Fruit fly (Drosophila melanogaster) whole organism, embryonic: ENCODE data around the gene CG31910.

Experiments used
- BtbVII ChIP-seq: fragments of 200-800 bp; sonication (Bioruptor generic); optimal IDR thresholded peaks from 3 replicates; lab custom pipeline; 2017; ENCODE audit warnings: missing biosample characterization, mild to moderate bottlenecking, missing genetic modification characterization
- CG10431 ChIP-seq: fragments of 200-800 bp; sonication (Bioruptor generic); optimal IDR thresholded peaks from 3 replicates; lab custom pipeline; 2018; ENCODE audit warnings: missing biosample characterization, mild to moderate bottlenecking, missing genetic modification characterization
- CG10462 ChIP-seq: fragments of 200-800 bp; sonication (Bioruptor generic); optimal IDR thresholded peaks from 2 replicates; lab custom pipeline; 2016; ENCODE audit warnings: missing biosample characterization, missing genetic modification characterization
- CG12744 ChIP-seq: fragments of 200-800 bp; sonication (Bioruptor generic); optimal IDR thresholded peaks from 2 replicates; lab custom pipeline; 2016; ENCODE audit warnings: missing biosample characterization, missing genetic modification characterization
- CG14441 ChIP-seq: fragments of 200-800 bp; sonication (Bioruptor generic); IDR thresholded peaks from 2 replicates; pipeline ENCODE4 v1.3.6; 2022; ENCODE audit warnings: missing biosample characterization, missing genetic modification characterization
- CG17385 ChIP-seq: fragments of 200-800 bp; sonication (Bioruptor generic); optimal IDR thresholded peaks from 3 replicates; lab custom pipeline; 2018; ENCODE audit warnings: missing biosample characterization, mild to moderate bottlenecking, missing genetic modification characterization
- CG2199 ChIP-seq: fragments of 200-800 bp; sonication (Bioruptor generic); IDR thresholded peaks from 3 replicates; pipeline ENCODE4 v1.3.6; 2022; ENCODE audit warnings: missing biosample characterization, missing genetic modification characterization
- CG32767 ChIP-seq: fragments of 200-800 bp; sonication (Bioruptor generic); IDR thresholded peaks from 2 replicates; pipeline ENCODE4 v1.3.6; 2022; ENCODE audit warnings: missing biosample characterization, missing genetic modification characterization
- CG4360 ChIP-seq: fragments of 200-800 bp; sonication (Bioruptor generic); IDR thresholded peaks from 2 replicates; pipeline ENCODE4 v1.3.6; 2022; ENCODE audit warnings: missing biosample characterization, missing genetic modification characterization
- CG6854 ChIP-seq: fragments of 200-800 bp; sonication (Bioruptor generic); optimal IDR thresholded peaks from 3 replicates; lab custom pipeline; 2017; ENCODE audit warnings: missing biosample characterization, mild to moderate bottlenecking, missing genetic modification characterization
- CG7271 ChIP-seq: fragments of 200-800 bp; sonication (Bioruptor generic); optimal IDR thresholded peaks from 2 replicates; lab custom pipeline; 2018; ENCODE audit warnings: missing biosample characterization, mild to moderate bottlenecking, missing genetic modification characterization, moderate library complexity
- CG7839 ChIP-seq: fragments of 200-800 bp; sonication (Bioruptor generic); optimal IDR thresholded peaks from 3 replicates; lab custom pipeline; 2018; ENCODE audit warnings: missing biosample characterization, mild to moderate bottlenecking, missing genetic modification characterization, moderate library complexity
- CG8944 ChIP-seq: fragments of 200-800 bp; sonication (Bioruptor generic); optimal IDR thresholded peaks from 3 replicates; lab custom pipeline; 2016; ENCODE audit warnings: missing biosample characterization, missing genetic modification characterization
- CTCF ChIP-seq: fragments of 200-800 bp; sonication (Bioruptor generic); optimal IDR thresholded peaks from 2 replicates; lab custom pipeline; 2017; ENCODE audit warnings: missing biosample characterization, mild to moderate bottlenecking, missing genetic modification characterization, moderate library complexity
- Chrac-16 ChIP-seq: fragments of 200-800 bp; sonication (Bioruptor generic); optimal IDR thresholded peaks from 3 replicates; lab custom pipeline; 2016; ENCODE audit warnings: missing biosample characterization, missing genetic modification characterization
- D ChIP-seq, 2 experiments: fragments of 200-800 bp in 1 of 2; fragments of >200 bp in 1 of 2; sonication (Bioruptor generic) in 1 of 2; optimal IDR thresholded peaks; 2 replicates in 1 of 2; 3 replicates in 1 of 2; lab custom pipeline; 2017; ENCODE audit warnings: mild to moderate bottlenecking in 1 of 2, missing biosample characterization in 1 of 2, missing genetic modification characterization in 1 of 2, missing genetic modification reagents in 1 of 2
- Dll ChIP-seq: fragments of 200-800 bp; sonication (Bioruptor generic); IDR thresholded peaks from 4 replicates; pipeline ENCODE4 v1.3.6; 2022; ENCODE audit warnings: missing biosample characterization, missing genetic modification characterization; ENCODE audit not compliant: partially characterized antibody
- Doc2 ChIP-seq: fragments of 200-800 bp; sonication (Bioruptor generic); IDR thresholded peaks from 2 replicates; pipeline ENCODE4 v1.3.6; 2022; ENCODE audit warnings: missing biosample characterization, missing genetic modification characterization
- E2f1 ChIP-seq: fragments of 200-800 bp; sonication (Bioruptor generic); IDR thresholded peaks from 2 replicates; pipeline ENCODE4 v1.3.6; 2022; ENCODE audit warnings: missing biosample characterization, missing genetic modification characterization
- Hr3 ChIP-seq: fragments of 200-800 bp; sonication (Bioruptor generic); optimal IDR thresholded peaks from 3 replicates; lab custom pipeline; 2016; ENCODE audit warnings: missing biosample characterization, missing genetic modification characterization
- Hr78 ChIP-seq, 2 experiments: fragments of 200-800 bp in 1 of 2; fragments of >200 bp in 1 of 2; sonication (Bioruptor generic) in 1 of 2; optimal IDR thresholded peaks; 2 replicates each; lab custom pipeline; 2017 to 2019; ENCODE audit warnings: missing biosample characterization in 2 of 2, missing genetic modification characterization in 2 of 2, mild to moderate bottlenecking in 1 of 2, moderate library complexity in 1 of 2
- Lhr ChIP-seq: fragments of 200-800 bp; sonication (Bioruptor generic); optimal IDR thresholded peaks from 3 replicates; lab custom pipeline; 2017; ENCODE audit warnings: mild to moderate bottlenecking, missing biosample characterization, missing genetic modification reagents, missing genetic modification characterization
- Med ChIP-seq: fragments of 200-800 bp; sonication (Bioruptor generic); peaks from one replicate; lab custom pipeline; 2016; ENCODE audit warnings: missing biosample characterization, missing genetic modification characterization, mild to moderate bottlenecking, inconsistent platforms, moderate library complexity
- Meics ChIP-seq: fragments of 200-800 bp; sonication (Bioruptor generic); optimal IDR thresholded peaks from 2 replicates; lab custom pipeline; 2017; ENCODE audit warnings: missing biosample characterization, mild to moderate bottlenecking, missing genetic modification characterization
- Mrtf ChIP-seq: fragments of 200-800 bp; sonication (Bioruptor generic); IDR thresholded peaks from 3 replicates; pipeline ENCODE4 v1.3.6; 2022; ENCODE audit warnings: missing biosample characterization, missing genetic modification characterization
- NK7.1 ChIP-seq: fragments of 200-800 bp; sonication (Bioruptor generic); optimal IDR thresholded peaks from 3 replicates; lab custom pipeline; 2016; ENCODE audit warnings: missing biosample characterization, missing genetic modification characterization
- Neu2 ChIP-seq: fragments of 200-800 bp; sonication (Bioruptor generic); optimal IDR thresholded peaks from 3 replicates; lab custom pipeline; 2016; ENCODE audit warnings: missing biosample characterization, missing genetic modification characterization, borderline replicate concordance
- Ptx1 ChIP-seq: fragments of 200-800 bp; sonication (Bioruptor generic); IDR thresholded peaks from 2 replicates; pipeline ENCODE4 v1.3.6; 2022; ENCODE audit warnings: missing biosample characterization, missing genetic modification characterization
- Side ChIP-seq: fragments of 200-800 bp; sonication (Bioruptor generic); optimal IDR thresholded peaks from 2 replicates; lab custom pipeline; 2016; ENCODE audit warnings: missing biosample characterization, missing genetic modification characterization
- YL-1 ChIP-seq: fragments of 200-800 bp; sonication (Bioruptor generic); optimal IDR thresholded peaks from 3 replicates; lab custom pipeline; 2017; ENCODE audit warnings: missing biosample characterization, mild to moderate bottlenecking, missing genetic modification characterization
- ac ChIP-seq: fragments of 200-800 bp; sonication (Bioruptor generic); optimal IDR thresholded peaks from 3 replicates; lab custom pipeline; 2017; ENCODE audit warnings: missing biosample characterization, mild to moderate bottlenecking, missing genetic modification characterization
- caup ChIP-seq: fragments of 200-800 bp; sonication (Bioruptor generic); optimal IDR thresholded peaks from 3 replicates; lab custom pipeline; 2017; ENCODE audit warnings: missing biosample characterization, mild to moderate bottlenecking, missing genetic modification characterization, moderate library complexity; ENCODE audit not compliant: severe bottlenecking
- cg ChIP-seq: fragments of 200-800 bp; sonication (Bioruptor generic); optimal IDR thresholded peaks from 3 replicates; lab custom pipeline; 2019; ENCODE audit warnings: missing biosample characterization, mild to moderate bottlenecking, missing genetic modification characterization, moderate library complexity
- chn ChIP-seq: fragments of 200-800 bp; sonication (Bioruptor generic); optimal IDR thresholded peaks from 2 replicates; lab custom pipeline; 2016; ENCODE audit warnings: missing biosample characterization, missing genetic modification characterization
- dati ChIP-seq: fragments of 200-800 bp; sonication (Bioruptor generic); IDR thresholded peaks from 2 replicates; pipeline ENCODE4 v1.3.6; 2022; ENCODE audit warnings: missing biosample characterization, missing genetic modification characterization
- ewg ChIP-seq: fragments of 200-800 bp; sonication (Bioruptor generic); optimal IDR thresholded peaks from 3 replicates; lab custom pipeline; 2017; ENCODE audit warnings: mild to moderate bottlenecking, missing biosample characterization, missing genetic modification reagents, missing genetic modification characterization
- grn ChIP-seq: fragments of 200-800 bp; sonication (Bioruptor generic); optimal IDR thresholded peaks from 3 replicates; lab custom pipeline; 2017; ENCODE audit warnings: missing biosample characterization, missing genetic modification characterization
- gro ChIP-seq: fragments of 200-800 bp; sonication (Bioruptor generic); optimal IDR thresholded peaks from 2 replicates; lab custom pipeline; 2016; ENCODE audit warnings: missing biosample characterization, missing genetic modification characterization
- kah ChIP-seq: fragments of 200-800 bp; sonication (Bioruptor generic); optimal IDR thresholded peaks from 2 replicates; lab custom pipeline; 2018; ENCODE audit warnings: missing biosample characterization, mild to moderate bottlenecking, missing genetic modification characterization
- odd ChIP-seq: fragments of 200-800 bp; sonication (Bioruptor generic); optimal IDR thresholded peaks from 2 replicates; lab custom pipeline; 2017; ENCODE audit warnings: missing biosample characterization, mild to moderate bottlenecking, missing genetic modification characterization
- otp ChIP-seq: fragments of 200-800 bp; sonication (Bioruptor generic); IDR thresholded peaks from 3 replicates; pipeline ENCODE4, ENCODE4 v1.3.6; 2022; ENCODE audit warnings: missing biosample characterization, missing genetic modification characterization
- pan ChIP-seq, 4 experiments: fragments of >200 bp in 3 of 4; fragments of 200-800 bp in 1 of 4; sonication (Bioruptor generic) in 1 of 4; optimal IDR thresholded peaks in 3 of 4; IDR thresholded peaks in 1 of 4; 2 replicates each; pipeline versions ENCODE4 v1.3.6 to Lab custom; 2017 to 2022; ENCODE audit warnings: missing biosample characterization in 2 of 4, missing genetic modification characterization in 2 of 4, mixed read lengths in 1 of 4
- pros ChIP-seq: fragments of 200-800 bp; sonication (Bioruptor generic); optimal IDR thresholded peaks from 3 replicates; lab custom pipeline; 2019; ENCODE audit warnings: missing biosample characterization, mild to moderate bottlenecking, missing genetic modification characterization, moderate library complexity
- salm ChIP-seq: fragments of 200-800 bp; sonication (Bioruptor generic); optimal IDR thresholded peaks from 2 replicates; lab custom pipeline; 2018; ENCODE audit warnings: missing biosample characterization, mild to moderate bottlenecking, missing genetic modification characterization
- so ChIP-seq: fragments of 200-800 bp; sonication (Bioruptor generic); IDR thresholded peaks from 3 replicates; pipeline ENCODE4 v1.3.6; 2022; ENCODE audit warnings: missing biosample characterization, missing genetic modification characterization
- stc ChIP-seq: fragments of 200-800 bp; sonication (Bioruptor generic); IDR thresholded peaks from 2 replicates; pipeline ENCODE4 v1.3.6; 2022; ENCODE audit warnings: missing biosample characterization, missing genetic modification characterization
- ttk ChIP-seq: fragments of 200-800 bp; sonication (Bioruptor generic); IDR thresholded peaks from 2 replicates; pipeline ENCODE4 v2.1.2; 2022; ENCODE audit warnings: missing biosample characterization, missing genetic modification characterization
- tup ChIP-seq: fragments of 200-800 bp; sonication (Bioruptor generic); optimal IDR thresholded peaks from 2 replicates; lab custom pipeline; 2016; ENCODE audit warnings: missing biosample characterization, mild to moderate bottlenecking, missing genetic modification characterization, moderate library complexity
- yki ChIP-seq: fragments of >200 bp; optimal IDR thresholded peaks from 3 replicates; lab custom pipeline; 2018
- zen2 ChIP-seq: fragments of 200-800 bp; sonication (Bioruptor generic); IDR thresholded peaks from 3 replicates; pipeline ENCODE4 v1.3.6; 2022; ENCODE audit warnings: missing biosample characterization, missing genetic modification characterization; ENCODE audit not compliant: partially characterized antibody

The CG31910 gene

dm6 chr2L:6793763-6794417, 48.5 kb upstream of the CG31910 start (continued):
- TF ChIP-seq zen2 (no peak), dati (GFP tag; lab: Robert Waterston, UW) (no peak), Dll (no peak), stc (GFP tag; lab: Robert Waterston, UW) (no peak), gro (no peak), CG7271 (tag; lab: Kevin White, UChicago) (no peak), Hr78 (GFP tag; optimal IDR thresholded peaks at IDR 0.05; lab: Kevin White, UChicago) (peak in 1 of 2 experiments; percentile 64), salm (tag; lab: Kevin White, UChicago) (no peak), Meics (GFP tag; lab: Kevin White, UChicago) (no peak), CG12744 (GFP tag; lab: Kevin White, UChicago) (no peak), otp (GFP tag; lab: Robert Waterston, UW) (no peak), ttk (no peak), NK7.1 (GFP tag; lab: Kevin White, UChicago) (no peak), CG32767 (GFP tag; lab: Robert Waterston, UW) (no peak), YL-1 (GFP tag; lab: Kevin White, UChicago) (no peak), tup (GFP tag; lab: Kevin White, UChicago) (no peak), Side (no peak), E2f1 (GFP tag; lab: Robert Waterston, UW) (peak; percentile 20; the same call in 1 of the 2 replicates), CG10431 (GFP tag; lab: Kevin White, UChicago) (no peak), CG2199 (GFP tag; lab: Robert Waterston, UW) (peak; percentile 77; the same call in 2 of the 3 replicates), CG14441 (GFP tag; lab: Robert Waterston, UW) (no peak), so (GFP tag; lab: Robert Waterston, UW) (0 out of 3 replicates have a peak, but pooled peaks have one; percentile 17), CG8944 (no peak), Lhr (GFP tag; lab: Kevin White, UChicago) (no peak), Neu2 (GFP tag; lab: Kevin White, UChicago) (no peak), Doc2 (GFP tag; lab: Robert Waterston, UW) (no peak), D (optimal IDR thresholded peaks at IDR 0.05; lab: Kevin White, UChicago) (peak; percentile 35), D (GFP tag; optimal IDR thresholded peaks at IDR 0.05; lab: Kevin White, UChicago) (no peak), chn (GFP tag; lab: Kevin White, UChicago) (no peak), CG10462 (GFP tag; lab: Kevin White, UChicago) (no peak), kah (peak; percentile 54), grn (GFP tag; lab: Kevin White, UChicago) (no peak), Mrtf (GFP tag; lab: Robert Waterston, UW) (no peak), CG7839 (tag; lab: Kevin White, UChicago) (peak; percentile 2), odd (GFP tag; lab: Kevin White, UChicago) (peak; percentile 7), caup (GFP tag; lab: Kevin White, UChicago) (no peak), BtbVII (GFP tag; lab: Kevin White, UChicago) (peak; percentile 32), CTCF (no peak), pros (peak; percentile 98), Chrac-16 (no peak), CG17385 (GFP tag; lab: Kevin White, UChicago) (peak; percentile 17), Hr3 (GFP tag; lab: Kevin White, UChicago) (no peak), ewg (no peak), Ptx1 (GFP tag; lab: Robert Waterston, UW) (no peak), ac (no peak), CG4360 (GFP tag; lab: Robert Waterston, UW) (peak; percentile 98), Med (GFP tag; lab: Kevin White, UChicago) (peak; percentile 71), pan (optimal IDR thresholded peaks at IDR 0.05; lab: Kevin White, UChicago) (no peak), pan (GFP tag; optimal IDR thresholded peaks at IDR 0.05 in 1 of 2, IDR thresholded peaks at IDR 0.05 in 1 of 2) (no peak), cg (GFP tag; lab: Kevin White, UChicago) (peak; percentile 51), CG6854 (GFP tag; lab: Kevin White, UChicago) (no peak), yki (lab: Kevin White, UChicago) (peak; percentile 4)
